Worm (Caenorhabditis elegans) whole organism, L4 larva: ENCODE data around the gene mcu-1.
A peak's percentile ranks its signal among the peaks of the same experiment; 100 is the strongest.

ENCODE experiments used
- F10B5.3 ChIP-seq: sonication (generic microtip); optimal IDR thresholded peaks from 2 replicates; lab custom pipeline; 2016; ENCODE audit warnings: mild to moderate bottlenecking, missing genetic modification characterization, missing compliant biosample characterization
- aha-1 ChIP-seq: fragments of 150-350 bp; peaks from one replicate; lab custom pipeline; 2014; ENCODE audit warnings: missing biosample characterization, missing genetic modification characterization
- ceh-82 ChIP-seq: sonication (generic microtip); optimal IDR thresholded peaks from 2 replicates; lab custom pipeline; 2017; ENCODE audit warnings: missing biosample characterization, missing genetic modification characterization
- gei-8 ChIP-seq: fragments of 200-800 bp; sonication (Bioruptor generic); optimal IDR thresholded peaks from 2 replicates; lab custom pipeline; 2018; ENCODE audit warnings: mild to moderate bottlenecking, missing genetic modification characterization, missing compliant biosample characterization
- hlh-11 ChIP-seq: fragments of 200-800 bp; sonication (Bioruptor generic); optimal IDR thresholded peaks from 2 replicates; lab custom pipeline; 2018; ENCODE audit warnings: mild to moderate bottlenecking, missing genetic modification characterization, missing compliant biosample characterization
- lin-29 ChIP-seq: fragments of 200-800 bp; sonication (Bioruptor generic); IDR thresholded peaks from 2 replicates; pipeline ENCODE4 v1.3.6; 2022; ENCODE audit warnings: missing genetic modification reagents, missing genetic modification characterization, missing compliant biosample characterization
- nhr-10 ChIP-seq: fragments of 150-350 bp; optimal IDR thresholded peaks from 2 replicates; lab custom pipeline; 2014; ENCODE audit warnings: missing biosample characterization, missing genetic modification characterization
- nhr-6 ChIP-seq: fragments of 150-350 bp; optimal IDR thresholded peaks from 2 replicates; lab custom pipeline; 2014; ENCODE audit warnings: missing biosample characterization, missing genetic modification characterization
- pha-4 ChIP-seq, 2 experiments: fragments of 150-350 bp in 1 of 2; fragments of 200-800 bp in 1 of 2; sonication (Bioruptor generic) in 1 of 2; IDR thresholded peaks in 1 of 2; optimal IDR thresholded peaks in 1 of 2; 2 replicates each; pipeline versions ENCODE4 v1.3.6 to Lab custom; 2014 to 2022; ENCODE audit warnings: missing genetic modification characterization in 2 of 2, missing genetic modification reagents in 2 of 2, missing biosample characterization in 1 of 2, missing compliant biosample characterization in 1 of 2
- pqm-1 ChIP-seq: sonication (generic microtip); optimal IDR thresholded peaks from 2 replicates; lab custom pipeline; 2017; ENCODE audit warnings: missing biosample characterization, missing genetic modification characterization
- vab-7 ChIP-seq: fragments of 200-800 bp; sonication (Bioruptor generic); IDR thresholded peaks from 2 replicates; pipeline ENCODE4 v1.3.6; 2022; ENCODE audit warnings: missing genetic modification reagents, missing genetic modification characterization, missing compliant biosample characterization
- zfp-2 ChIP-seq: sonication (generic microtip); optimal IDR thresholded peaks from 2 replicates; lab custom pipeline; 2016; ENCODE audit warnings: mild to moderate bottlenecking, missing genetic modification characterization, missing compliant biosample characterization
- zip-11 ChIP-seq: fragments of 200-800 bp; sonication (Bioruptor generic); IDR thresholded peaks from 2 replicates; pipeline ENCODE4 v1.3.6; 2022; ENCODE audit warnings: missing genetic modification characterization, missing compliant biosample characterization
- ztf-11 ChIP-seq: fragments of 150-350 bp; optimal IDR thresholded peaks from 2 replicates; lab custom pipeline; 2014; ENCODE audit warnings: missing biosample characterization, missing genetic modification characterization

- TF ChIP-seq zip-11 (GFP tag; lab: Robert Waterston, UW) (0 out of 2 replicates have a peak, but pooled peaks have one; percentile 6), nhr-10 (no peak), pqm-1 (tag; lab: Kevin White, UChicago) (no peak), ztf-11 (no peak), ceh-82 (no peak), hlh-11 (no peak), pha-4 (GFP tag; IDR thresholded peaks at IDR 0.05; lab: Robert Waterston, UW) (peak; percentile 49; the same call in 1 of the 2 replicates), pha-4 (tag; optimal IDR thresholded peaks at IDR 0.05; lab: Kevin White, UChicago) (no peak), gei-8 (no peak), lin-29 (GFP tag; lab: Robert Waterston, UW) (no peak), vab-7 (GFP tag; lab: Robert Waterston, UW) (no peak), zfp-2 (tag; lab: Kevin White, UChicago) (no peak), nhr-6 (tag; lab: Kevin White, UChicago) (no peak), F10B5.3 (tag; lab: Kevin White, UChicago) (no peak), aha-1 (tag; lab: Kevin White, UChicago) (peak; percentile 95)
Measured at ce11 chrIV:5946602-5947444, 7.8 kb upstream of the mcu-1 start, which contains the start of gene inx-7.
